Worm (Caenorhabditis elegans) whole organism, L3 larva: ENCODE results near the gene C09B9.4.
A peak's percentile ranks its signal among the peaks of the same experiment; 100 is the strongest.

Source experiments
- ZK546.5 ChIP-seq: sonication (generic microtip); optimal IDR thresholded peaks from 2 replicates; lab custom pipeline; 2017; ENCODE audit warnings: missing biosample characterization, missing genetic modification characterization
- ama-1 ChIP-seq: fragments of 150-350 bp; optimal IDR thresholded peaks from 2 replicates; lab custom pipeline; 2018
- ceh-9 ChIP-seq: sonication (generic microtip); optimal IDR thresholded peaks from 2 replicates; lab custom pipeline; 2018; ENCODE audit warnings: missing biosample characterization, missing genetic modification characterization
- elt-2 ChIP-seq: sonication (generic microtip); optimal IDR thresholded peaks from 2 replicates; lab custom pipeline; 2016; ENCODE audit warnings: missing genetic modification reagents, mild to moderate bottlenecking, missing genetic modification characterization, missing compliant biosample characterization
- fkh-10 ChIP-seq: sonication (generic microtip); optimal IDR thresholded peaks from 2 replicates; lab custom pipeline; 2017; ENCODE audit warnings: missing biosample characterization, missing genetic modification reagents, missing genetic modification characterization
- jun-1 ChIP-seq: fragments of 150-350 bp; optimal IDR thresholded peaks from 2 replicates; lab custom pipeline; 2014; ENCODE audit warnings: missing biosample characterization, missing genetic modification reagents, missing genetic modification characterization
- lin-39 ChIP-seq: fragments of 150-350 bp; optimal IDR thresholded peaks from 2 replicates; lab custom pipeline; 2018; ENCODE audit warnings: missing biosample characterization, missing genetic modification reagents, missing genetic modification characterization
- nfya-1 ChIP-seq: sonication (generic microtip); optimal IDR thresholded peaks from 2 replicates; lab custom pipeline; 2017; ENCODE audit warnings: missing genetic modification characterization, mild to moderate bottlenecking, missing compliant biosample characterization, antibody characterized with exemption, moderate library complexity; ENCODE audit not compliant: insufficient read depth
- nhr-11 ChIP-seq: fragments of 150-350 bp; optimal IDR thresholded peaks from 2 replicates; lab custom pipeline; 2014; ENCODE audit warnings: missing biosample characterization, missing genetic modification characterization
- nhr-25 ChIP-seq: sonication (generic microtip); optimal IDR thresholded peaks from 2 replicates; lab custom pipeline; 2017; ENCODE audit warnings: missing biosample characterization, missing genetic modification characterization
- nhr-77 ChIP-seq: fragments of 150-350 bp; optimal IDR thresholded peaks from 2 replicates; lab custom pipeline; 2014; ENCODE audit warnings: missing biosample characterization, missing genetic modification characterization
- snpc-4 ChIP-seq: fragments of 150-350 bp; optimal IDR thresholded peaks from 2 replicates; lab custom pipeline; 2014; ENCODE audit warnings: missing biosample characterization, missing genetic modification characterization
- unc-39 ChIP-seq: sonication (generic microtip); optimal IDR thresholded peaks from 4 replicates; lab custom pipeline; 2017; ENCODE audit warnings: missing biosample characterization, missing genetic modification characterization
- unc-62 ChIP-seq: fragments of 150-350 bp; sonication (generic microtip); optimal IDR thresholded peaks from 4 replicates; lab custom pipeline; 2014; ENCODE audit warnings: missing biosample characterization, missing genetic modification reagents, missing genetic modification characterization

DNA sequence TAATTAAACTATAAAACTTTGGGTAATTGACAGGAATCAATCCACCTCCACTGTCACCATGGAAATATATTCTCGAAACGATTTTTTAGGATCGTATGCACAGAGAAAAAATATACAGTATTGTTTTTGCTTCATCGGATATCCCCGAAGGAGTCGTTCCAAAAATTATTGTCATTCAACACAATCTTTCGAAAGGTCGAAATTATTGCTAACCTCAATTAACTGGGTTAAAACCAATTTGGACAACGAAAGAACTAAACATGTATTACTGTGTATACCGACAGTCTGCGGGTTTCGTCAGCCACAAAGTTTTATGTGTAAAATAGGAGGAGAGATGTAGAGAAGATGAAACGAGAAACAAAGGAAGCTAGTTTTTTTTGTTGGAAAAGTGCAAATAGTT, 30.1 kb upstream of the C09B9.4 start:
- TF ChIP-seq elt-2 (no peak), lin-39 (tag; lab: Kevin White, UChicago) (no peak), nhr-25 (tag; lab: Kevin White, UChicago) (peak; percentile 40), nhr-77 (no peak), ama-1 (lab: Kevin White, UChicago) (peak; percentile 22), unc-39 (tag; lab: Kevin White, UChicago) (no peak), unc-62 (GFP tag; lab: Kevin White, UChicago) (no peak), nhr-11 (tag; lab: Kevin White, UChicago) (no peak), nfya-1 (tag; lab: Kevin White, UChicago) (peak; percentile 24), fkh-10 (no peak), ZK546.5 (no peak), ceh-9 (tag; lab: Kevin White, UChicago) (no peak), snpc-4 (tag; lab: Kevin White, UChicago) (peak; percentile 95), jun-1 (tag; lab: Kevin White, UChicago) (no peak)
